Fruit fly (Drosophila melanogaster): ENCODE results near the gene CG7183.

CG7183 gene

dm6 chr3R:18223434-18223833 lies 2.9 kb upstream of the CG7183 start, which contains the start of the genes mTerf5 and Non3:
Gene mTerf5, minus strand, starts transcription at chr3R:18223682.
Gene Non3, plus strand, starts transcription at chr3R:18223722.
- peak; percentile 6 for TF ChIP-seq cic (GFP tag; optimal IDR thresholded peaks at IDR 0.05)
- TF ChIP-seq Crg-1 (GFP tag; optimal IDR thresholded peaks at IDR 0.05): peak; percentile 32
- peak; percentile 80 for TF ChIP-seq CG11617 (GFP tag; optimal IDR thresholded peaks at IDR 0.05)
- TF ChIP-seq Clk (GFP tag; optimal IDR thresholded peaks at IDR 0.05): peak; percentile 21
- peak; percentile 47 for TF ChIP-seq CG7045 (GFP tag; optimal IDR thresholded peaks at IDR 0.05)
- peak; percentile 51 for TF ChIP-seq tj (GFP tag; optimal IDR thresholded peaks at IDR 0.05)
- no peak for TF ChIP-seq Hr96 (GFP tag; optimal IDR thresholded peaks at IDR 0.05)
- TF ChIP-seq CG5204 (GFP tag; optimal IDR thresholded peaks at IDR 0.05): no peak
- peak; percentile 71 for TF ChIP-seq CG14711 (tag; optimal IDR thresholded peaks at IDR 0.05)
- peak; percentile 61 for TF ChIP-seq CG12768 (GFP tag; optimal IDR thresholded peaks at IDR 0.05)
- TF ChIP-seq Mnt (GFP tag; optimal IDR thresholded peaks at IDR 0.05): peak; percentile 98
- peak; percentile 64 for TF ChIP-seq CG1620 (GFP tag; optimal IDR thresholded peaks at IDR 0.05)
- peak; percentile 57 for TF ChIP-seq CG33017 (tag; optimal IDR thresholded peaks at IDR 0.05)
- TF ChIP-seq pad (GFP tag; optimal IDR thresholded peaks at IDR 0.05): peak; percentile 46
- peak; percentile 74 for TF ChIP-seq ovo (GFP tag; optimal IDR thresholded peaks at IDR 0.05)
- TF ChIP-seq bab1 (GFP tag; optimal IDR thresholded peaks at IDR 0.05): peak; percentile 82
- TF ChIP-seq CG7101 (tag; optimal IDR thresholded peaks at IDR 0.05): peak; percentile 73
- no peak for TF ChIP-seq kay (GFP tag; ENCODE audit: borderline replicate concordance)
- no peak for TF ChIP-seq toe (GFP tag; optimal IDR thresholded peaks at IDR 0.05)
- no peak for TF ChIP-seq cnc (optimal IDR thresholded peaks at IDR 0.05)

dm6 chr3R:18215900-18216299 lies 4.6 kb downstream of the CG7183 start, which contains the start of gene CG14314:
Gene CG14314, plus strand, starts transcription at chr3R:18216142.
- TF ChIP-seq ovo (GFP tag; optimal IDR thresholded peaks at IDR 0.05) (no peak), toe (GFP tag; optimal IDR thresholded peaks at IDR 0.05) (no peak), CG5204 (GFP tag; optimal IDR thresholded peaks at IDR 0.05) (no peak), CG7045 (GFP tag; optimal IDR thresholded peaks at IDR 0.05) (no peak), CG1620 (GFP tag; optimal IDR thresholded peaks at IDR 0.05) (no peak), CG33017 (tag; optimal IDR thresholded peaks at IDR 0.05) (no peak), Clk (GFP tag; optimal IDR thresholded peaks at IDR 0.05) (no peak), pad (GFP tag; optimal IDR thresholded peaks at IDR 0.05) (no peak)

dm6 chr3R:18215300-18215699 lies 5.2 kb downstream of the CG7183 start:
- TF ChIP-seq cnc (optimal IDR thresholded peaks at IDR 0.05): no peak
- no peak for TF ChIP-seq pad (GFP tag; optimal IDR thresholded peaks at IDR 0.05)
- no peak for TF ChIP-seq ovo (GFP tag; optimal IDR thresholded peaks at IDR 0.05)
- TF ChIP-seq CG33017 (tag; optimal IDR thresholded peaks at IDR 0.05): peak; percentile 32
- TF ChIP-seq bab1 (GFP tag; optimal IDR thresholded peaks at IDR 0.05): peak; percentile 52
- TF ChIP-seq CG14711 (tag; optimal IDR thresholded peaks at IDR 0.05): peak; percentile 22
- peak; percentile 35 for TF ChIP-seq CG12768 (GFP tag; optimal IDR thresholded peaks at IDR 0.05)
- TF ChIP-seq kay (GFP tag; ENCODE audit: borderline replicate concordance): no peak
- TF ChIP-seq CG7045 (GFP tag; optimal IDR thresholded peaks at IDR 0.05): no peak
- no peak for TF ChIP-seq CG1620 (GFP tag; optimal IDR thresholded peaks at IDR 0.05)
- peak; percentile 31 for TF ChIP-seq CG5204 (GFP tag; optimal IDR thresholded peaks at IDR 0.05)
- TF ChIP-seq tj (GFP tag; optimal IDR thresholded peaks at IDR 0.05): no peak
- no peak for TF ChIP-seq Crg-1 (GFP tag; optimal IDR thresholded peaks at IDR 0.05)
- peak; percentile 22 for TF ChIP-seq CG11617 (GFP tag; optimal IDR thresholded peaks at IDR 0.05)
- TF ChIP-seq Mnt (GFP tag; optimal IDR thresholded peaks at IDR 0.05): peak; percentile 29
- peak; percentile 10 for TF ChIP-seq CG7101 (tag; optimal IDR thresholded peaks at IDR 0.05)
- TF ChIP-seq Hr96 (GFP tag; optimal IDR thresholded peaks at IDR 0.05): peak; percentile 55
- no peak for TF ChIP-seq Clk (GFP tag; optimal IDR thresholded peaks at IDR 0.05)
- no peak for TF ChIP-seq cic (GFP tag; optimal IDR thresholded peaks at IDR 0.05)
- peak; percentile 69 for TF ChIP-seq toe (GFP tag; optimal IDR thresholded peaks at IDR 0.05)

dm6 chr3R:18208479-18208878 lies 12.0 kb downstream of the CG7183 start, which contains the start of gene CG44158:
Gene CG44158, plus strand, starts transcription at chr3R:18208779.
- TF ChIP-seq Crg-1 (GFP tag; optimal IDR thresholded peaks at IDR 0.05): no peak
- TF ChIP-seq CG33017 (tag; optimal IDR thresholded peaks at IDR 0.05): no peak
- no peak for TF ChIP-seq CG11617 (GFP tag; optimal IDR thresholded peaks at IDR 0.05)
- no peak for TF ChIP-seq CG1620 (GFP tag; optimal IDR thresholded peaks at IDR 0.05)
- no peak for TF ChIP-seq ovo (GFP tag; optimal IDR thresholded peaks at IDR 0.05)
- TF ChIP-seq CG7101 (tag; optimal IDR thresholded peaks at IDR 0.05): no peak
- no peak for TF ChIP-seq kay (GFP tag; ENCODE audit: borderline replicate concordance)
- TF ChIP-seq pad (GFP tag; optimal IDR thresholded peaks at IDR 0.05): no peak
- no peak for TF ChIP-seq Clk (GFP tag; optimal IDR thresholded peaks at IDR 0.05)
- no peak for TF ChIP-seq cic (GFP tag; optimal IDR thresholded peaks at IDR 0.05)
- TF ChIP-seq bab1 (GFP tag; optimal IDR thresholded peaks at IDR 0.05): no peak
- TF ChIP-seq CG14711 (tag; optimal IDR thresholded peaks at IDR 0.05): no peak
- TF ChIP-seq CG7045 (GFP tag; optimal IDR thresholded peaks at IDR 0.05): no peak
- TF ChIP-seq Mnt (GFP tag; optimal IDR thresholded peaks at IDR 0.05): no peak

dm6 chr3R:18199885-18200249 lies 20.6 kb downstream of the CG7183 start:
- TF ChIP-seq tj (GFP tag; optimal IDR thresholded peaks at IDR 0.05): no peak
- no peak for TF ChIP-seq CG33017 (tag; optimal IDR thresholded peaks at IDR 0.05)
- no peak for TF ChIP-seq CG1620 (GFP tag; optimal IDR thresholded peaks at IDR 0.05)
- TF ChIP-seq toe (GFP tag; optimal IDR thresholded peaks at IDR 0.05): no peak
- TF ChIP-seq pad (GFP tag; optimal IDR thresholded peaks at IDR 0.05): no peak
- TF ChIP-seq CG7045 (GFP tag; optimal IDR thresholded peaks at IDR 0.05): no peak
- no peak for TF ChIP-seq Crg-1 (GFP tag; optimal IDR thresholded peaks at IDR 0.05)

- TF ChIP-seq Clk (GFP tag; optimal IDR thresholded peaks at IDR 0.05) (no peak), kay (GFP tag; ENCODE audit: borderline replicate concordance) (peak; percentile 57), CG33017 (tag; optimal IDR thresholded peaks at IDR 0.05) (peak; percentile 25)
These were observed 21.2 kb downstream of the CG7183 start, which contains the start of the genes Ssdp and CG7985 for dm6 chr3R:18199177-18199884. Gene Ssdp, minus strand, starts transcription at chr3R:18199595. Gene CG7985, plus strand, starts transcription at chr3R:18199857.

All from whole organism, adult.